Worm (Caenorhabditis elegans): Measurements from ENCODE around the gene alh-4.

Gene alh-4

ce11 chrV:6429870-6430339 lies at the start of gene alh-4:
TSS of gene alh-4 (minus strand) at chrV:6429920.
- TF ChIP-seq blmp-1 (tag; optimal IDR thresholded peaks at IDR 0.05; ENCODE audit: insufficient read depth) (peak; percentile 3), nhr-23 (tag; optimal IDR thresholded peaks at IDR 0.05) (no peak), sma-3 (GFP tag; optimal IDR thresholded peaks at IDR 0.05) (peak; percentile 61), nhr-129 (tag; optimal IDR thresholded peaks at IDR 0.05) (peak; percentile 16), gmeb-1 (tag; optimal IDR thresholded peaks at IDR 0.05) (peak; percentile 19), sma-9 (GFP tag; optimal IDR thresholded peaks at IDR 0.05) (peak; percentile 21), sma-9 (tag; optimal IDR thresholded peaks at IDR 0.05) (no peak), nhr-25 (tag; optimal IDR thresholded peaks at IDR 0.05) (peak; percentile 66), C34F6.9 (tag; optimal IDR thresholded peaks at IDR 0.05) (no peak), nhr-21 (tag; optimal IDR thresholded peaks at IDR 0.05) (peak; percentile 6)

- TF ChIP-seq lin-11 (tag; optimal IDR thresholded peaks at IDR 0.05), result no peak
- no peak for TF ChIP-seq snpc-4 (tag; optimal IDR thresholded peaks at IDR 0.05)
- TF ChIP-seq fos-1 (tag; optimal IDR thresholded peaks at IDR 0.05), result peak; percentile 89
Measured at ce11 chrV:6476026-6476425, 46.3 kb upstream of the alh-4 start.

DNA sequence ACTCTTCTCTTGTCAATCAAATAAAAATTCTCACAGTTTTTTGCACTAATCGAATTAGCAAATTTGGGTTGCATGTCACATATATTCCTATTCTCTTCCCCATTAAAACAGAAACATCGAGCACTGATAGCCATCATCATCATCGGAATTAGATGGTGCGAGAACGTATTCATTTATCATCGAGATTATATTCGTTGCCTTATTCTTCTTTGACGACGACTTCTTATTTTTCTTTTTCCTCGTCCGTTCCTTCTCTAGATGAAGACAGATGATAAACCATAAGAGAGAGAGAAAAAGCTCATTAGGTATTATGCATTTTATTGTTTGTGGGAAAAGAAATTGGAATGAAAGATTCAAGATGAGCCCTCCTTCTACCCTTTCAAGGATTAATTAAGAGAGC lies 41.5 kb upstream of the alh-4 start:
- TF ChIP-seq unc-55 (GFP tag; optimal IDR thresholded peaks at IDR 0.05) (peak; percentile 47), mab-5 (tag; optimal IDR thresholded peaks at IDR 0.05) (peak; percentile 13), nhr-12 (tag; optimal IDR thresholded peaks at IDR 0.05) (no peak)

DNA sequence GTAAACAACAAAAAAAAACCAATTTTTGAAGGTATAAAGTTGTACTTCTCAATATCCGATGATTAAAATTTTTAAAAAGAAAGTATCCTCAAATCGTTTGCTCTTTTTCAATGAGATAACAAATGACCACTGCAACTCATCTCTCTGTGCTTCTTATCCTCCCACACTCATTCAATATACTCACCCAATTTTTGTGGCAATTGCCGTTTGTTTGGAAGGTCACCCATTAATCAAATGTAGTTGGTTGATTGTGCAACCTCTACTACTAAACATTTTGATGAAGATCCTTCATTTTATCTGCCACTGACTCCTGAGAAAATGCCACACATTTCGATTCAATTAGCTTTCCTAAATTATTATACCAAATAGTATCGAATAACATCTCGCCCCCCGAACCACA lies 38.0 kb upstream of the alh-4 start:
- TF ChIP-seq skn-1 (tag; optimal IDR thresholded peaks at IDR 0.05) (no peak), ztf-1 (GFP tag; conservative IDR thresholded peaks at IDR 0.05) (no peak), F13H6.1 (tag; optimal IDR thresholded peaks at IDR 0.05) (peak; percentile 2), nhr-10 (tag; optimal IDR thresholded peaks at IDR 0.05) (no peak), nhr-129 (tag; optimal IDR thresholded peaks at IDR 0.05) (peak; percentile 14), sma-9 (GFP tag; optimal IDR thresholded peaks at IDR 0.05) (peak; percentile 14), sma-9 (tag; optimal IDR thresholded peaks at IDR 0.05) (no peak)

ce11 chrV:6464765-6465164 lies 35.0 kb upstream of the alh-4 start, which contains the start of gene unc-83:
TSS of gene unc-83 (plus strand) at chrV:6465065.
- TF ChIP-seq lin-11 (tag; optimal IDR thresholded peaks at IDR 0.05), result no peak
- no peak for TF ChIP-seq ZK546.5 (tag; optimal IDR thresholded peaks at IDR 0.05)
- TF ChIP-seq elt-1 (tag; optimal IDR thresholded peaks at IDR 0.05), result no peak
- no peak for TF ChIP-seq nhr-21 (tag; optimal IDR thresholded peaks at IDR 0.05)

- no peak for TF ChIP-seq nhr-6 (tag; optimal IDR thresholded peaks at IDR 0.05)
- TF ChIP-seq mdl-1 (tag; optimal IDR thresholded peaks at IDR 0.05), result no peak
- TF ChIP-seq ceh-16 (tag; optimal IDR thresholded peaks at IDR 0.05), result no peak
- TF ChIP-seq Y55F3AM.14 (GFP tag; optimal IDR thresholded peaks at IDR 0.05), result no peak
- no peak for TF ChIP-seq elt-3 (tag; optimal IDR thresholded peaks at IDR 0.05)
- TF ChIP-seq lsy-2 (tag; optimal IDR thresholded peaks at IDR 0.05), result no peak
- no peak for TF ChIP-seq sma-9 (GFP tag; optimal IDR thresholded peaks at IDR 0.05)
- TF ChIP-seq sma-9 (tag; optimal IDR thresholded peaks at IDR 0.05), result no peak
- TF ChIP-seq unc-39 (tag; optimal IDR thresholded peaks at IDR 0.05), result no peak
- TF ChIP-seq ZK546.5 (tag; optimal IDR thresholded peaks at IDR 0.05), result no peak
- TF ChIP-seq fos-1 (tag; optimal IDR thresholded peaks at IDR 0.05), result no peak
- no peak for TF ChIP-seq nhr-237 (tag; optimal IDR thresholded peaks at IDR 0.05)
- TF ChIP-seq C34F6.9 (tag; optimal IDR thresholded peaks at IDR 0.05), result no peak
- no peak for TF ChIP-seq gmeb-1 (tag; optimal IDR thresholded peaks at IDR 0.05)
- no peak for TF ChIP-seq nhr-25 (tag; optimal IDR thresholded peaks at IDR 0.05)
- TF ChIP-seq ztf-11 (tag; optimal IDR thresholded peaks at IDR 0.05), result no peak
- no peak for TF ChIP-seq lin-39 (tag; optimal IDR thresholded peaks at IDR 0.05)
- TF ChIP-seq dmd-4 (tag; optimal IDR thresholded peaks at IDR 0.05), result no peak
- TF ChIP-seq blmp-1 (tag; optimal IDR thresholded peaks at IDR 0.05; ENCODE audit: insufficient read depth), result no peak
- TF ChIP-seq aly-2 (tag; optimal IDR thresholded peaks at IDR 0.05), result no peak
Measured at ce11 chrV:6464238-6464637, 34.5 kb upstream of the alh-4 start.
